Worm (Caenorhabditis elegans): ENCODE results near the gene spin-1.

The spin-1 gene

DNA sequence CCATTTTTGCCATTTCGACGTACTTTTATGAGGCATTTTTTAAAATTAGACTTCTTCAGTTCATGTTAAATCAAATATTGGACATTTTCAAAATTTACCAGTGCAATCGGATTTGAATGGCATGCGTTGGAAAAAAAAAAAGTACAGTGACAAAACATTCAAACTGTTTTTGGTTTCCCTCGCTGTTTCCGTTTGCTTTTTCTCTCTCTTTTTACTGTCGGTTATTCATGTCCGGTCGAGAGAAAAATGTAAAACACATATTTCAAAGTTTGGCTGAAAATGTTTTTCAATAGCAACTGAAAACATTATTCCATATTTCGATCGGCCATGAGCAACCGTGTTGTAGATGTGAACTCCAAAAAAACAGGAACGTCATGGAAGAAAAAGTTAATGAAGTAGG is 25.8 kb downstream of the spin-1 start, which contains the start of gene C27A7.3:
TSS of gene C27A7.3 (plus strand) at position 301 of the 400 bp plus-strand sequence.
- TF ChIP-seq T22C8.4 (GFP tag; IDR thresholded peaks at IDR 0.05) (no peak), klf-2 (GFP tag; conservative IDR thresholded peaks at IDR 0.05) (no peak), tab-1 (GFP tag; IDR thresholded peaks at IDR 0.05) (no peak), ztf-29 (GFP tag; IDR thresholded peaks at IDR 0.05) (no peak), flt-1 (GFP tag; IDR thresholded peaks at IDR 0.05) (no peak), ref-1 (GFP tag; conservative IDR thresholded peaks at IDR 0.05) (no peak), cog-1 (tag; optimal IDR thresholded peaks at IDR 0.05) (no peak), ztf-23 (GFP tag; IDR thresholded peaks at IDR 0.05) (no peak)

DNA sequence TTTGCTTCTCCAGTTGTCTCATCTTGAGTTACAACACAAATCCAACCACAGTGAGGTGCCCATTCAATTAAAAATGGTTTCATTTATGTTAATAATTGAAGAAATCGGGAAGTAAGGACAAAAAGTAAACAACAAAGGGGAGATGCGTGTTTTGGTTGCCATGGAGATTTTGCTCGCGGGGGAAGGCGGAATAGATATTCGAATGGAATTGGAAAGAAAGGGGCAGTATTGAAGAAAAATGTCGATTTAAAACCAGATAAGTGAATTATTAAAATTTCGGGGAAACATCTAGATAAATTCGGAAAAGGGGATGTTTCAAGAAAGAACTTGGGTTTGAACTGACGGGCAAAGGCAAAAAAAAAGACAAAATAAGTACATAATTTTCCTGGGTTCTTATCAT is 35.8 kb downstream of the spin-1 start, which contains the start of gene che-11:
TSS of gene che-11 (minus strand) at position 101 of the 400 bp plus-strand sequence.
- TF ChIP-seq ztf-29 (GFP tag; IDR thresholded peaks at IDR 0.05) (no peak), tab-1 (GFP tag; IDR thresholded peaks at IDR 0.05) (no peak), ref-1 (GFP tag; conservative IDR thresholded peaks at IDR 0.05) (no peak), flt-1 (GFP tag; IDR thresholded peaks at IDR 0.05) (no peak), ztf-23 (GFP tag; IDR thresholded peaks at IDR 0.05) (no peak), med-1 (GFP tag; optimal IDR thresholded peaks at IDR 0.05; ENCODE audit: insufficient read depth) (no peak), T22C8.4 (GFP tag; IDR thresholded peaks at IDR 0.05) (no peak), cog-1 (tag; optimal IDR thresholded peaks at IDR 0.05) (no peak)

DNA sequence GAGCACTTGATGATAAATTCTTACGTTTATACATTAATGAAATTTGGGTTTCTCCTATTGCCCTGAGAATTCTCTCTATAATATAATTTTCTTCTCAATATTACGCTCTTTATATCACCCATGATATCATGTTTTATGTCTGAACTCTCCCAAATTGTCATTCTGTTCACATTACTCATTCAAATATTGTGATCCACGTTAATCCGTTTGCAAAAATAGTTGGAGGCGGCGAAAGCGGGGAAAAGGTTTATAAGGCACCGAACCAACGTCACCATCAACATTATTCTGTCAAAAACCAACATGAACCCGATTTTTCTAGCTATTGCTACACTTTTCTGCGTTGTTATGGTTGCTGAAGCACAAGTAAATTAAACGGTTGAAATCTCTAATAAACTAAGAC is 38.1 kb downstream of the spin-1 start, which contains the start of gene C27A7.8:
TSS of gene C27A7.8 (plus strand) at position 301 of the 400 bp plus-strand sequence.
- TF ChIP-seq cog-1 (tag; optimal IDR thresholded peaks at IDR 0.05) (no peak), T22C8.4 (GFP tag; IDR thresholded peaks at IDR 0.05) (no peak), flt-1 (GFP tag; IDR thresholded peaks at IDR 0.05) (no peak), ztf-23 (GFP tag; IDR thresholded peaks at IDR 0.05) (no peak), klf-2 (GFP tag; conservative IDR thresholded peaks at IDR 0.05) (no peak), tab-1 (GFP tag; IDR thresholded peaks at IDR 0.05) (no peak), ztf-29 (GFP tag; IDR thresholded peaks at IDR 0.05) (no peak), med-1 (GFP tag; optimal IDR thresholded peaks at IDR 0.05; ENCODE audit: insufficient read depth) (no peak), ref-1 (GFP tag; conservative IDR thresholded peaks at IDR 0.05) (no peak)

DNA sequence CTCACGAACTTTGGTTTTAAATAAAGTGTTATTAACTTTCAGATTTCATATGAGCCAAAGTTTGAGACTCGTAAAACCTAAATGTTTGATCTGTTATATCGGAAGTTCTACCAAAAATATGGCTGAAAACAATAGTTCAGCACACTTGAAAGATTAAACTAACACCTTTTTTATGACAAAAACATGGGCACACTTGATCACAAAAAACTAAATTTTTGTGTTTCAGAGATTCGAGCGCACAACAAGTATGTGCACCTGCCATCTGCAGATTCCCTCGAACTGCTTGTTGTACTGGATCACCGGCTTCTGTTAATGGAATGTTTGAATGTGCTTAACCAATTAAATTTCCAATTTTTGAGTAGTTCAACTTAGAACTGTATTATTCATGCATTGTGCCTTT is 39.0 kb downstream of the spin-1 start:
- TF ChIP-seq cog-1 (tag; optimal IDR thresholded peaks at IDR 0.05) (no peak), ztf-23 (GFP tag; IDR thresholded peaks at IDR 0.05) (no peak), klf-2 (GFP tag; conservative IDR thresholded peaks at IDR 0.05) (no peak), med-1 (GFP tag; optimal IDR thresholded peaks at IDR 0.05; ENCODE audit: insufficient read depth) (no peak), T22C8.4 (GFP tag; IDR thresholded peaks at IDR 0.05) (no peak), ztf-29 (GFP tag; IDR thresholded peaks at IDR 0.05) (no peak)

DNA sequence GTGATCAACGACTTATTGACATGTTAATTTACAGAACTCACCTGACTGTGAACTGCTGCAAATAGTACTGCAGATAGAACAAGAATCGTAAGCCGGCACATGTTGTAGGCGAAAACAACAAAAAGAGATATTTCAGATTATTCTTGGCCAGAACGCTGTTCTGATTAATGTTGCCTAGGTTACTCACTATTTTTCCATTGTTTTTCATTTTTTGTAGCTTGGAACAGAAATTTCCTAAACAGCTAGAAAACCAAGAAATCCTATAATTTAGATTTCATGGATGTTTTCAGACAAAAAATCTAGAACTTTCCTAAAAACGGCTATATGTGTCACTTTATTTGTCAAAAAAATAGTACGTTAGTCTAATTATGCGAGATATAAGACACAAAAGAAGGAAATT is 39.8 kb downstream of the spin-1 start, which contains the start of gene C27A7.9:
TSS of gene C27A7.9 (minus strand) at position 101 of the 400 bp plus-strand sequence.
- TF ChIP-seq T22C8.4 (GFP tag; IDR thresholded peaks at IDR 0.05) (no peak), ztf-23 (GFP tag; IDR thresholded peaks at IDR 0.05) (no peak), ztf-29 (GFP tag; IDR thresholded peaks at IDR 0.05) (no peak)

DNA sequence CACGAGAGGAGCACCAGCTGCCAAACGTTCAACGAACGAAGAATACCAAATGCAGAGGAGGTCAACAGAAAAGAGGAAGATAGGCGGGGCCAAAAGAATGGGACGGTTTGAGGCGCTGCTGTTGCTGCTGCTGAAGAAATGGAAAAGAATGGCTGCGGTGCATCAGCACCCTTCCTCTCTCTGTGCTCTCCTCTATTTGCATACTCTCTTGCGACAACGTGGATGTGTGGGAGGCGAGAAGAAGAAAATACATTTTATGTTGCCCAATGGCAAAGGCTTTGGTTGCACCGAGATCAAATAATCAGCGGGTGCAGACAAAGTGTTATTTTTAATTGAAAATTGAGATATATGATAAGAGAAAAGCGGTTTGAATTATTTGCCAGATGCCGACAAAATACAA is 43.6 kb downstream of the spin-1 start:
- TF ChIP-seq flt-1 (GFP tag; IDR thresholded peaks at IDR 0.05): no peak
- no peak for TF ChIP-seq ztf-29 (GFP tag; IDR thresholded peaks at IDR 0.05)
- no peak for TF ChIP-seq ztf-23 (GFP tag; IDR thresholded peaks at IDR 0.05)
- no peak for TF ChIP-seq T22C8.4 (GFP tag; IDR thresholded peaks at IDR 0.05)
- TF ChIP-seq ref-1 (GFP tag; conservative IDR thresholded peaks at IDR 0.05): no peak
- TF ChIP-seq med-1 (GFP tag; optimal IDR thresholded peaks at IDR 0.05; ENCODE audit: insufficient read depth): no peak
- no peak for TF ChIP-seq klf-2 (GFP tag; conservative IDR thresholded peaks at IDR 0.05)
- TF ChIP-seq cog-1 (tag; optimal IDR thresholded peaks at IDR 0.05): no peak
- TF ChIP-seq tab-1 (GFP tag; IDR thresholded peaks at IDR 0.05): no peak

DNA sequence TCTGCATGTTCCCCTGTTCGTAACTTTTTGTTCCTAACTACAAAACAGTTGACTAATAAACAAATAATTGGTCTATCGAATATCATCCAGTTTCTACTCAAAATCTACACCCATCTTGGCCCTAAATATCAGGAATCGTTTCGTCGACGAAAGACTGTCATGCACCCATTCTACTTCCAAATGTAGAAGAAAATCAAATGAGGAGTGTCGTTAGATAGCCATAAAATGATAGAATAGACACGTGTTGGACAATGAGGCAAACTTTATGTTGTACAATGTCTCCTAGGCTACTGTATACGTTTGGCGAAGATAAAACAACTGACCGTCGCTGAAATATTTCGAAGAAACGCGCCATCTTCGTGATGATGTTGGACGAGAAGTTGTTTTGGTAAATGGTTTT is 45.2 kb downstream of the spin-1 start:
- TF ChIP-seq T22C8.4 (GFP tag; IDR thresholded peaks at IDR 0.05): no peak
- TF ChIP-seq ref-1 (GFP tag; conservative IDR thresholded peaks at IDR 0.05): no peak
- TF ChIP-seq ztf-29 (GFP tag; IDR thresholded peaks at IDR 0.05): no peak
- TF ChIP-seq flt-1 (GFP tag; IDR thresholded peaks at IDR 0.05): no peak
- no peak for TF ChIP-seq ztf-23 (GFP tag; IDR thresholded peaks at IDR 0.05)
- no peak for TF ChIP-seq klf-2 (GFP tag; conservative IDR thresholded peaks at IDR 0.05)
- TF ChIP-seq tab-1 (GFP tag; IDR thresholded peaks at IDR 0.05): no peak
- TF ChIP-seq med-1 (GFP tag; optimal IDR thresholded peaks at IDR 0.05; ENCODE audit: insufficient read depth): no peak
- TF ChIP-seq cog-1 (tag; optimal IDR thresholded peaks at IDR 0.05): no peak

DNA sequence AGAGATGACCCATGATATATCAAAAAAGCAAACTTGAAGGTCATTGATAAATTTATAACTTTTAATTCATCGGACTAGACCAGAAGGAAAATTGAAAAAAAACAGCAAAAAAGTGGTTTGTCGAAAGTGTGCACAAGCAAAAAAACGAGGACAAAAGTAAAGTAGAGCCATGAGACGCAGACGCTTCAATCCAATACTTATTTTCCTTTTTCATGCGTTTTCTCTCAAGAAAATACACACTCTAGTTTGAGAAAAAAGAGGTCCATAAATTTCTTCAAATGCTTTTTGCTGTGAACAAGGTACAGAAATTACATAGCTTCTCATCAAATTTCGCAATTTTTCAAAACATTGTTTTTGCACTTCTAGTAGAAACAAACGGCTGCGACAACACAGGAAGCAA is 46.4 kb downstream of the spin-1 start:
- TF ChIP-seq T22C8.4 (GFP tag; IDR thresholded peaks at IDR 0.05) (no peak), ztf-23 (GFP tag; IDR thresholded peaks at IDR 0.05) (no peak), tab-1 (GFP tag; IDR thresholded peaks at IDR 0.05) (no peak), flt-1 (GFP tag; IDR thresholded peaks at IDR 0.05) (no peak), cog-1 (tag; optimal IDR thresholded peaks at IDR 0.05) (no peak), klf-2 (GFP tag; conservative IDR thresholded peaks at IDR 0.05) (no peak), ref-1 (GFP tag; conservative IDR thresholded peaks at IDR 0.05) (no peak), ztf-29 (GFP tag; IDR thresholded peaks at IDR 0.05) (no peak), med-1 (GFP tag; optimal IDR thresholded peaks at IDR 0.05; ENCODE audit: insufficient read depth) (no peak)

DNA sequence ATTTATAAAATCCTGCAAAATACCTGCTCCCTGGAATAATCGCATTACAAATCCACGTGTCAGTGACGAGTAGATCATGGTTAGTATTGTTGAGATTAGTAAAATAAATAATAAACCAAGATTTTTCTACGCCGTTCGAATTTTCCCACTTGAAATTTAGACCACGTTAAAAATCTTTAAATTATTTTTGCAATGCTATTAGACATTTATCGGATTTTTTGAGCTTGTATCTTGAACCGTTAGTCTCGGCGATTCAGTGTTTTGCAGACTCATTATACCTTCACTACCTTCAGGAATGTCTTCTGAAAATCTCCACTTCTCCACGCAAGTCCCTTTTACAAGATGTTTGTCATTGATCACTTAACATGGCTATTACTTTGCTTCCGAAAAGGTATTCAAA is 47.4 kb downstream of the spin-1 start, which contains the start of gene C27A7.5:
TSS of gene C27A7.5 (minus strand) at position 101 of the 400 bp plus-strand sequence.
- TF ChIP-seq flt-1 (GFP tag; IDR thresholded peaks at IDR 0.05) (no peak), tab-1 (GFP tag; IDR thresholded peaks at IDR 0.05) (no peak), med-1 (GFP tag; optimal IDR thresholded peaks at IDR 0.05; ENCODE audit: insufficient read depth) (no peak), ztf-29 (GFP tag; IDR thresholded peaks at IDR 0.05) (no peak)

DNA sequence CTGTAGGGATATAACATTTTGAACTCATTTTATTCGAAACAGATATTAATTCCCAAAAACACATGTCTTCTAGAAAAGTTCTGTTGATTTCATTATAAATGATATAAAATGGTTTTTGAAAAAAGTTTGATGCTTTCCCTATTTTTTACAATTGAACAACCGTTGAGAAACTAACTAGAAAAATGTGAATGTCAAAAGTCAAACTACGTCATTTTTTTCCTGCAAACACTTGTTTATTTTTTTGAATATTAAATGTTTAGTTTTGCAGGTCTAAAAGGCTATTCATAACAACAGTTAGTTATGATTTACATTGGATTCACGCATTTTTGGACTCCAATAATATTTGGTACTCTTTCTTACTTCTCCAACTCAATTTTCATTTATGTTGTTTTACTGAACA is 48.1 kb downstream of the spin-1 start, which contains the start of gene srj-4:
TSS of gene srj-4 (plus strand) at position 301 of the 400 bp plus-strand sequence.
- TF ChIP-seq T22C8.4 (GFP tag; IDR thresholded peaks at IDR 0.05): no peak
- no peak for TF ChIP-seq med-1 (GFP tag; optimal IDR thresholded peaks at IDR 0.05; ENCODE audit: insufficient read depth)
- no peak for TF ChIP-seq flt-1 (GFP tag; IDR thresholded peaks at IDR 0.05)
- no peak for TF ChIP-seq ztf-23 (GFP tag; IDR thresholded peaks at IDR 0.05)
- no peak for TF ChIP-seq ztf-29 (GFP tag; IDR thresholded peaks at IDR 0.05)
- TF ChIP-seq klf-2 (GFP tag; conservative IDR thresholded peaks at IDR 0.05): no peak
- TF ChIP-seq ref-1 (GFP tag; conservative IDR thresholded peaks at IDR 0.05): no peak
- TF ChIP-seq tab-1 (GFP tag; IDR thresholded peaks at IDR 0.05): no peak
- TF ChIP-seq cog-1 (tag; optimal IDR thresholded peaks at IDR 0.05): no peak
